Worm (Caenorhabditis elegans) whole organism, dauer: ENCODE measurements around the gene bgnt-1.2.
"Not testable (repeated sequence)": the region's sequence is repeated elsewhere in the genome, so short reads cannot be mapped to it uniquely, and the experiment has no call there.

ENCODE experiments used
- unc-62 ChIP-seq: sonication (generic microtip); optimal IDR thresholded peaks from 2 replicates; lab custom pipeline; 2017; ENCODE audit warnings: missing biosample characterization, missing genetic modification reagents, missing genetic modification characterization

Gene bgnt-1.2

DNA sequence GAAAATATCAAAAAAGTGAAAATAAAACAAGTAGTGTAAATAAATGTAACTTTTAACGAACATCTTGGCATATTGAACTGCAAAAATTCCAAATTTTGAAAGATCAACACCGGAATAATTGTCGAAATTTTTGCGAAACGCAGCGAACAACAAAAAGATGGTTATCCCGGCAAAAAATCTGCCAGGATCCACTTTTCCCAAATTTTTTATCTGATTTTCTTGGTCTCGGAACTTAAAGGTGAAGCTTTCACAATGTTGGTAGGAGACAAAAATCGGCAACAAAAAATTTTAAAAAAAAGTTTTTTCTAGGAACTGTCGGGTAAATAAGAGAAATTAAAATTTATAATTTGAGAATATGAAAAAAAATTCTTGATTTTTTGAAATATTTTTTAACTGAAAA is at the start of gene bgnt-1.2:
bgnt-1.2 (minus strand) TSS at position 101 of the 400 bp plus-strand sequence.
- TF ChIP-seq unc-62 (GFP tag; lab: Kevin White, UChicago) = no peak

DNA sequence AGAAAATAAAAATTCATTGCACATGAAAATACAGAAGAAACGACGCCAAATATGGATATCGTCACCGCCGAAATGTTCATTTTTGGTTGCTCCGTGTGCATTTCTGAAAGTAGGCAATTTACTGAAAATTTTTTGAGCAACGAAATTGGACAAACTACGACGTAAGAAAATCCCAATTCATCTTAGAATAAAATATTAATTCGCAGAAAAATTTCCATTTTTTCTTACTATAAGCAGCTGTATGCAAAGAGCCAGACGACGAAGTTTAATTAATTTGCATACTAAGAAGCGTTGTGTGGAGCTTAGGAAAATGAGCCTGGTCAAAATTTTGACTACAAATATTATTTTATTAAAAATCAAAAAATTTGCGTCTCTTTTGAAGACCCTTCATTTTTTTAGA is 48.2 kb upstream of the bgnt-1.2 start, which contains the start of gene srbc-19:
srbc-19 (minus strand) TSS at position 101 of the 400 bp plus-strand sequence.
- TF ChIP-seq unc-62 (GFP tag; lab: Kevin White, UChicago) = no peak

DNA sequence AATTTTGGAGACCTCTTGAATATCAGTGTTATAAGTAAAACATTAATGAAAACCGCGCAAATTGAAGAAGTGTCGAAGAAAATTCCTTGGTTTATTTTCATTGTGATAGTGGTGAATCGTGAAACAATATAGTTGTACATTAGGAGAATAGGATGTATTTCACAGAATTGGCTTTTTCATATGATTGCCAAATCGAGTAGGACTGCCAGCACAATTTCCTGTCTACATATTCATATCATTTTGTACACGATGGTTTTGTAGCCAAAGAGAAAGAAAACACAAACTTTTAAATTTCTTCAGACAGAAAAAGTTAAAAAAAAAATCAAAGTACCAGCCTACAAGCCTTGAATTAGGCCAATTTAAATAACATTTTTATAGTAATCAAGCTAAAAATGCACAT is 45.3 kb upstream of the bgnt-1.2 start, which contains the start of gene str-255:
str-255 (minus strand) TSS at position 101 of the 400 bp plus-strand sequence.
- no peak for TF ChIP-seq unc-62 (GFP tag; lab: Kevin White, UChicago)

DNA sequence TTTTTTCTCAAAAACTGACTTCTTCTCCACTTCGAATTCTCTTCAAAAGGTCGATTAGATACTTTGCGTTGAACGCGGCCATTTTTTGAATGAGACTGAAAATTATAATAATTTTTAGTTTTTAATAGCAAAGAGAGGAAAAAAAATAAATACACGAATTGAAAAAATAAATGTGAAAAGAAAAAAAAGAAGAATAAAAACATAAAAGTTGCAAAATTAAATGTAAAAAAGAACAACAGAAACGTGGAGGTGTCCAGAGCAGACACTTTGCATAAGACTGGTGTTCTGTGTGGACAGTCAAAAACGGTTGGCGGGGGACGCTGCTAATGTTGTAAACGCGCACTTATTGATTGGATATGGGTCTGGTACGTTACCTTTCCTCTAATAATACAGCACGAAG is 40.9 kb upstream of the bgnt-1.2 start, which contains the start of gene C45H4.14:
C45H4.14 (minus strand) TSS at position 101 of the 400 bp plus-strand sequence.
- no peak for TF ChIP-seq unc-62 (GFP tag; lab: Kevin White, UChicago)

DNA sequence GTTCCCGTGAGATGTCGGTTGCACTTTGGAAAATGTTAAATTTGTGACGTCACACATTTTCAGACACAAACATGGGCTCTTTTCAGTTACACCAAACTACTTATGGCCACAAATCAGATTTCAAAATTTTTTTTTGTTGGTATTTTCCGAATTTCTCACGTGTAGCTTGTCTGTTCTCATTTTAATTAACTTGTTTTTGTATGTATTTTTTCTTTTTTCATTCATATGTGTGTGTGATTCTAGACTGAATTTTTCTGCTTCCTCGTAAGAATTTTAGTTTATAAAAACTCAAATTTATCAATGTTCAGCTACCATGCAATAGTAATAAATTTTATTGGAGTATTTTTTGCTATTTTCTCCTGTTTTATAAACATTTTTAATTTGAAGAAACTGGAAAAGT is 38.4 kb upstream of the bgnt-1.2 start, which contains the start of gene srbc-22:
srbc-22 (plus strand) TSS at position 301 of the 400 bp plus-strand sequence.
- no peak for TF ChIP-seq unc-62 (GFP tag; lab: Kevin White, UChicago)

DNA sequence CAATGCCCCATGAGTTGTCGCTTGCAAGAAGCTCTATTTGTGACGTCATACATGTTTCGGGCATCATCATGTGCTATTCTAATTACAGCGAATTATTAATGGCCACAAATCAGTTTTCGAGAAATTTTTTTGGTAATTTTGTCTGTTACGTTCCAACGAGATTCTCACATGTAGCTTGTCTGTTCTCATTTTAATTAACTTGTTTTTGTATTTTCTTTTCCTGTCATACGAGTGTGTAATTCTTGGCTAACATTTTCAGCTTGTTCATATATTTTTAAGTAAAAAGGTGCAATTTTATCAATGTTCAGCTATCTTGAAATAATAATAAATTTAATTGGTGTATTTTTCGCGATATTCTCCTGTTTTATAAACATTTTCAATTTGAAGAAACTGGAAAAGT is 36.8 kb upstream of the bgnt-1.2 start, which contains the start of gene srbc-21:
srbc-21 (plus strand) TSS at position 301 of the 400 bp plus-strand sequence.
- no peak for TF ChIP-seq unc-62 (GFP tag; lab: Kevin White, UChicago)

ce11 chrV:2153274-2153673 is 34.8 kb upstream of the bgnt-1.2 start, which contains the start of gene srbc-23:
TSS of gene srbc-23 (plus strand) at chrV:2153574.
- no peak for TF ChIP-seq unc-62 (GFP tag; lab: Kevin White, UChicago)

- TF ChIP-seq unc-62 (GFP tag; lab: Kevin White, UChicago) = no peak
Observed at ce11 chrV:2151458-2151857, 33.0 kb upstream of the bgnt-1.2 start, which contains the start of gene srbc-24. TSS of gene srbc-24 (plus strand) at chrV:2151758.

ce11 chrV:2150876-2151275 is 32.4 kb upstream of the bgnt-1.2 start, which contains the start of gene C45H4.13:
TSS of gene C45H4.13 (minus strand) at chrV:2150976.
- no peak for TF ChIP-seq unc-62 (GFP tag; lab: Kevin White, UChicago)

DNA sequence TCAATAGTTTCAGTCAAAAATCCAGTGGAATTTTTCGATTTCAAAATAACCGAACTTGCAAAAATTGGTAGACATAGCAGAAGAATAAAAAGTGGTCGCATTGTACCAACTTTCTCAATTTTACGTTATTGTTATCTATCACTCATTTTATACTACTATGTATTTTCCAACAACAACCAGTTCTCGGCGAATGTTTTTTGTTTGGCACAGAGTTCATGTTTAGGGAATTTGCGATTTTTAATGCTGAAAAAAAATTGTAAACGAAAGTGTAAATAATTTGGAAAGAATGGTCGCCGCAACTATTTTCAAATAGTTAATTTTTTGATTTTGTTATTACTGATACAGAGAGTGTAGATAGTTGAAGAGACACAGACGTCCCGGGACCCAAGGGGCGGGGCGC is 31.0 kb upstream of the bgnt-1.2 start, which contains the start of gene C45H4.21:
C45H4.21 (minus strand) TSS at position 101 of the 400 bp plus-strand sequence.
- TF ChIP-seq unc-62 (GFP tag; lab: Kevin White, UChicago) = no peak

DNA sequence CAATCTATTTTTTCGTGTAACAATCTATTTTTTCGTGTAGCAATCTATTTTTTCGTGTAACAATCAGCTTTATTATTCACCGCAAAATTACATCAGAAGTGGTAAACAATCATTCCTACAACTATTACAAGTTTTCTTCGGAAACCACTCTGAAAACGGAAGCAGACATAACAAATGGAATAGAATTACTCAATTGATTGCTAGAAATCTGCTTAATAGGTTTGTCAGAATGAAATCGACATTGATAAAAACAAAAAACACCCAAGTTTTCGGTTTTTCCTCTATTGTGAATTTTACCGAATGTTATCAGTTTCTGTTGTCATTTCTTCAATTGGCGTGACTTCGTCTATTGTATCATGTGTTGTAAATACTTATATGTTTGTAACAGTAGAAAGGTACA is 28.3 kb upstream of the bgnt-1.2 start, which contains the start of gene srbc-20:
srbc-20 (plus strand) TSS at position 301 of the 400 bp plus-strand sequence.
- TF ChIP-seq unc-62 (GFP tag; lab: Kevin White, UChicago) = no peak

- TF ChIP-seq unc-62 (GFP tag; lab: Kevin White, UChicago) = no peak
Observed at ce11 chrV:2146044-2146443, 27.6 kb upstream of the bgnt-1.2 start, which contains the start of gene str-52. TSS of gene str-52 (minus strand) at chrV:2146144.

DNA sequence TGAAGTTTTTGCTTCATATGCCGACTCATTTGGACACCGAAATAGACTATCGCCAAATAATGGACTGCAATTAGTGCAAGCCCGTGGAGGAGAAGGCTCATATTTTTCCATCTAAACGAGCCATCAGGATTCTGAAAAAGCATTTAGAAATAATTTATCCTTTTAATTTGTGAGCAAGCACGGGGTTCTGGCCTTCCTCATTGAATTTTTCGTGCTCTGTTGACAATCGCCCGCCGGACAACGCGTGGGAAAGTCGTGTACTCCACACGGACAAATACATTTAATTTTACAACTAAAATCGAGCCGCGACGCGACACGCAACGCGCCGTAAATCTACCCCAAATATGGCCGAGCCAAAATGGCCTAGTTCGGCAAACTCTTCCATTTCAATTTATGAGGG is 25.9 kb upstream of the bgnt-1.2 start, which contains the start of gene F22F7.12:
F22F7.12 (minus strand) TSS at position 101 of the 400 bp plus-strand sequence.
- TF ChIP-seq unc-62 (GFP tag; lab: Kevin White, UChicago) = not testable (repeated sequence)

DNA sequence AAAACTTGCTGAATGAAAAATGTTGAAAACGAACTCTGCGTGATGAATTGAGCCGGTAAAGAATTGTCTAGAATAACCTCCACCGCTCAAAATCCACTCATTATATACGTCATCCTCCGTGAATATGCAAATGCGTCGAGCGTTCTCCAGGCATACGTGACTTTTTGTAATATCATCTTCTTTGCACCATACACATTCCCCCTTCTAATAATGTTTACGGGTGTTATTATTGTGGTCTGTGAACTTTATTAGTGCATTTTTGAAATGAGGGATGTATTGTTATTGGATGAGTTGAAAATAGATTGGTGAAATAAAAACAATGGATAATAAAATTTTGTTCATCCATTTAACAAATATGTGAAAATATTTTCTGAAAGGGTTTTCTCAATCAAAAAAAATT is 21.4 kb upstream of the bgnt-1.2 start, which contains the start of gene F22F7.7:
F22F7.7 (minus strand) TSS at position 125 of the 400 bp plus-strand sequence.
- no peak for TF ChIP-seq unc-62 (GFP tag; lab: Kevin White, UChicago)

DNA sequence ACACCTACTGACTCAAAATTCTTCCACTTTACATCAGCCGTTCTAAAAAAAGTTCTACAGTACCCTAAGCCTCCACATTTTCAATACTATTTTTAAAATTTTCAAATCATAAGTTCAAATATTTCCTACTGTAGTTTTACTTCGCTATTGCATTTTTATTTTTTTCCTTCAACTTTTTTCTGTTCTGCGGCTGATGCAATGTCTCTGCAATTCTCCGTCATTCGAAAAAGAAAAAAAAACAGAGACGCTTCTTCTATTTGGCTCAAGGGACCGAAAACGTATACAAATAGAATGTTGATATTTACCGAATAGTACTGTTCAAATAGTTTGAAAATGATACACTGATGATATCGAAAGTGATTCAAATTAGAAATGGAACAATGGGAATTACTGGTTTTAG is 19.8 kb upstream of the bgnt-1.2 start:
- TF ChIP-seq unc-62 (GFP tag; lab: Kevin White, UChicago) = no peak

- no peak for TF ChIP-seq unc-62 (GFP tag; lab: Kevin White, UChicago)
Observed at ce11 chrV:2137010-2137409, 18.5 kb upstream of the bgnt-1.2 start.

DNA sequence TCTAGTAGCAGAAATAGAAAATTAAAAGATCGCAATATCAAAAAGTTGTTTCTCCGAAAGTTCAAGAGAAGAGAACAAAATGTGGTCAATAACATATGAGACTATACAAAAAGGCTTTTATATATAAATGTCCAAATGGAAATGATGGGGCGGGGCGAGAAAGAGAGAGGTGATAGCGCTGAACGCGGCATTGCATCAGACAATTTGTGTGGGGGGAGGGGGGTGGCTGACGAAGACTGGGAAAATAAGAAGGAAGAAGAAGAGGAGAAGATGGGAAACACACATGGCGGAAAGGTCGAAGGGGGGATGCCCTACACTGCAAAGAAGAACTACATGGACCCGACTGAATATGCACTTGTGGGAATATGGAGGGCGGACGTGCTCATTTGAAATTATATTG is 16.8 kb upstream of the bgnt-1.2 start:
- TF ChIP-seq unc-62 (GFP tag; lab: Kevin White, UChicago) = no peak
